Fruit fly (Drosophila melanogaster) whole organism, embryonic: ENCODE data around the gene p24-1.

Experiments used
- Atf3 ChIP-seq: fragments of 200-800 bp; sonication (Bioruptor generic); optimal IDR thresholded peaks from 3 replicates; lab custom pipeline; 2016; ENCODE audit warnings: missing biosample characterization, missing genetic modification characterization
- Blimp-1 ChIP-seq: fragments of 200-800 bp; sonication (Bioruptor generic); optimal IDR thresholded peaks from 3 replicates; lab custom pipeline; 2018; ENCODE audit warnings: missing biosample characterization, missing genetic modification characterization, mild to moderate bottlenecking, moderate library complexity, missing genetic modification reagents
- CG10431 ChIP-seq: fragments of 200-800 bp; sonication (Bioruptor generic); optimal IDR thresholded peaks from 3 replicates; lab custom pipeline; 2018; ENCODE audit warnings: missing biosample characterization, mild to moderate bottlenecking, missing genetic modification characterization
- CG11398 ChIP-seq: fragments of 200-800 bp; sonication (Bioruptor generic); optimal IDR thresholded peaks from 2 replicates; lab custom pipeline; 2016; ENCODE audit warnings: missing biosample characterization, missing genetic modification characterization
- CG1233 ChIP-seq: fragments of 200-800 bp; sonication (Bioruptor generic); optimal IDR thresholded peaks from 4 replicates; lab custom pipeline; 2018; ENCODE audit warnings: missing biosample characterization, mild to moderate bottlenecking, missing genetic modification characterization
- CG15479 ChIP-seq: fragments of 200-800 bp; sonication (Bioruptor generic); optimal IDR thresholded peaks from 3 replicates; lab custom pipeline; 2019; ENCODE audit warnings: missing biosample characterization, mild to moderate bottlenecking, missing genetic modification characterization, moderate library complexity
- CG16863 ChIP-seq: fragments of 200-800 bp; sonication (Bioruptor generic); optimal IDR thresholded peaks from 3 replicates; lab custom pipeline; 2016; ENCODE audit warnings: missing biosample characterization, missing genetic modification characterization
- CG17829 ChIP-seq: fragments of 200-800 bp; optimal IDR thresholded peaks from 2 replicates; lab custom pipeline; 2019; ENCODE audit warnings: missing biosample characterization, mild to moderate bottlenecking, missing genetic modification characterization, moderate library complexity
- CG17912 ChIP-seq: fragments of 200-800 bp; sonication (Bioruptor generic); optimal IDR thresholded peaks from 2 replicates; lab custom pipeline; 2018; ENCODE audit warnings: missing biosample characterization, mild to moderate bottlenecking, missing genetic modification characterization
- CG2116 ChIP-seq: fragments of 200-800 bp; sonication (Bioruptor generic); optimal IDR thresholded peaks from 3 replicates; lab custom pipeline; 2018; ENCODE audit warnings: missing biosample characterization, mild to moderate bottlenecking, missing genetic modification characterization
- CG2202 ChIP-seq: fragments of 200-800 bp; sonication (Bioruptor generic); optimal IDR thresholded peaks from 2 replicates; lab custom pipeline; 2018; ENCODE audit warnings: missing biosample characterization, mild to moderate bottlenecking, missing genetic modification characterization
- CG4360 ChIP-seq: fragments of 200-800 bp; sonication (Bioruptor generic); IDR thresholded peaks from 2 replicates; pipeline ENCODE4 v1.3.6; 2022; ENCODE audit warnings: missing biosample characterization, missing genetic modification characterization
- CG43689 ChIP-seq: fragments of 200-800 bp; sonication (Bioruptor generic); IDR thresholded peaks from 2 replicates; pipeline ENCODE4 v1.3.6; 2022; ENCODE audit warnings: missing biosample characterization, missing genetic modification characterization
- CG6175 ChIP-seq: fragments of 200-800 bp; sonication (Bioruptor generic); IDR thresholded peaks from 3 replicates; pipeline ENCODE4 v1.3.6; 2022; ENCODE audit warnings: missing biosample characterization, missing genetic modification characterization
- CG7372 ChIP-seq: fragments of 200-800 bp; sonication (Bioruptor generic); IDR thresholded peaks from 2 replicates; pipeline ENCODE4 v1.3.6; 2022; ENCODE audit warnings: missing biosample characterization, missing genetic modification characterization
- CG9797 ChIP-seq: fragments of 200-800 bp; sonication (Bioruptor generic); optimal IDR thresholded peaks from 3 replicates; lab custom pipeline; 2018; ENCODE audit warnings: missing biosample characterization, mild to moderate bottlenecking, missing genetic modification characterization
- CG9876 ChIP-seq: fragments of 200-800 bp; sonication (Bioruptor generic); optimal IDR thresholded peaks from 2 replicates; lab custom pipeline; 2016; ENCODE audit warnings: missing biosample characterization, missing genetic modification characterization
- Dfd ChIP-seq, 2 experiments: fragments of >200 bp; optimal IDR thresholded peaks; 2 replicates each; lab custom pipeline; 2017; ENCODE audit warnings: missing biosample characterization in 2 of 2, missing genetic modification characterization in 2 of 2
- Fer1 ChIP-seq: fragments of 200-800 bp; sonication (Bioruptor generic); optimal IDR thresholded peaks from 2 replicates; lab custom pipeline; 2017; ENCODE audit warnings: missing biosample characterization, mild to moderate bottlenecking, missing genetic modification characterization
- Lpt ChIP-seq: fragments of >200 bp; optimal IDR thresholded peaks from 2 replicates; lab custom pipeline; 2018; ENCODE audit warnings: missing biosample characterization, missing genetic modification characterization
- Nf-YB ChIP-seq: fragments of 200-800 bp; sonication (Bioruptor generic); optimal IDR thresholded peaks from 3 replicates; lab custom pipeline; 2019; ENCODE audit warnings: missing biosample characterization, mild to moderate bottlenecking, missing genetic modification characterization, moderate library complexity
- Pdp1 ChIP-seq, 2 experiments: fragments of 200-800 bp; sonication (Bioruptor generic); optimal IDR thresholded peaks; 3 replicates each; lab custom pipeline; 2016; ENCODE audit warnings: missing biosample characterization in 2 of 2, missing genetic modification characterization in 2 of 2, mild to moderate bottlenecking in 1 of 2, moderate library complexity in 1 of 2
- Sin3A ChIP-seq: fragments of >200 bp; optimal IDR thresholded peaks from 2 replicates; lab custom pipeline; 2018
- Sry-δ ChIP-seq: fragments of 200-800 bp; sonication (Bioruptor generic); optimal IDR thresholded peaks from 2 replicates; lab custom pipeline; 2016; ENCODE audit warnings: missing biosample characterization, missing genetic modification characterization
- Vsx1 ChIP-seq: fragments of 200-800 bp; sonication (Bioruptor generic); optimal IDR thresholded peaks from 2 replicates; lab custom pipeline; 2017; ENCODE audit warnings: missing biosample characterization, mild to moderate bottlenecking, missing genetic modification characterization, missing genetic modification reagents
- Xbp1 ChIP-seq: fragments of 200-800 bp; sonication (Bioruptor generic); optimal IDR thresholded peaks from 3 replicates; lab custom pipeline; 2016; ENCODE audit warnings: missing biosample characterization, mild to moderate bottlenecking, missing genetic modification characterization
- Xrp1 ChIP-seq: fragments of 200-800 bp; sonication (Bioruptor generic); IDR thresholded peaks from 2 replicates; pipeline ENCODE4 v1.3.6; 2022; ENCODE audit warnings: missing biosample characterization, missing genetic modification characterization
- al ChIP-seq: fragments of 200-800 bp; sonication (Bioruptor generic); IDR thresholded peaks from 2 replicates; pipeline ENCODE4 v1.3.6; 2022; ENCODE audit warnings: missing biosample characterization, missing genetic modification characterization
- ap ChIP-seq: fragments of 200-800 bp; sonication (Bioruptor generic); IDR thresholded peaks from 2 replicates; pipeline ENCODE4 v1.3.6; 2022; ENCODE audit warnings: missing biosample characterization, missing genetic modification characterization
- az2 ChIP-seq: fragments of 200-800 bp; sonication (Bioruptor generic); optimal IDR thresholded peaks from 3 replicates; lab custom pipeline; 2016; ENCODE audit warnings: missing biosample characterization, missing genetic modification characterization
- ci ChIP-seq: fragments of 200-800 bp; sonication (Bioruptor generic); IDR thresholded peaks from 3 replicates; pipeline ENCODE4 v1.3.6; 2022; ENCODE audit warnings: missing biosample characterization, missing genetic modification characterization
- crol ChIP-seq: fragments of 200-800 bp; sonication (Bioruptor generic); IDR thresholded peaks from 2 replicates; pipeline ENCODE4 v1.3.6; 2022; ENCODE audit warnings: missing biosample characterization, missing genetic modification characterization
- cwo ChIP-seq: fragments of 200-800 bp; sonication (Bioruptor generic); optimal IDR thresholded peaks from 3 replicates; lab custom pipeline; 2017; ENCODE audit warnings: missing biosample characterization, missing genetic modification characterization, mild to moderate bottlenecking, moderate library complexity, missing genetic modification reagents
- dati ChIP-seq: fragments of 200-800 bp; sonication (Bioruptor generic); IDR thresholded peaks from 2 replicates; pipeline ENCODE4 v1.3.6; 2022; ENCODE audit warnings: missing biosample characterization, missing genetic modification characterization
- eve ChIP-seq, 2 experiments: fragments of >200 bp; optimal IDR thresholded peaks; 2 replicates each; lab custom pipeline; 2017; ENCODE audit warnings: missing biosample characterization in 2 of 2, missing genetic modification characterization in 2 of 2
- eyg ChIP-seq: fragments of 200-800 bp; sonication (Bioruptor generic); optimal IDR thresholded peaks from 3 replicates; lab custom pipeline; 2016; ENCODE audit warnings: missing biosample characterization, missing genetic modification characterization
- gce ChIP-seq: fragments of 200-800 bp; sonication (Bioruptor generic); IDR thresholded peaks from 3 replicates; pipeline ENCODE4 v1.3.6; 2022; ENCODE audit warnings: missing biosample characterization, missing genetic modification characterization
- gfzf ChIP-seq: fragments of 200-800 bp; sonication (Bioruptor generic); optimal IDR thresholded peaks from 2 replicates; lab custom pipeline; 2016; ENCODE audit warnings: missing biosample characterization, mild to moderate bottlenecking, missing genetic modification characterization, moderate library complexity
- h ChIP-seq: fragments of >200 bp; optimal IDR thresholded peaks from 2 replicates; lab custom pipeline; 2017
- knrl ChIP-seq: fragments of 200-800 bp; sonication (Bioruptor generic); IDR thresholded peaks from 3 replicates; pipeline ENCODE4 v1.3.6; 2022; ENCODE audit warnings: missing biosample characterization, missing genetic modification characterization; ENCODE audit not compliant: partially characterized antibody
- lola ChIP-seq, 3 experiments: fragments of >200 bp in 2 of 3; fragments of 200-800 bp in 1 of 3; sonication (Bioruptor generic) in 1 of 3; optimal IDR thresholded peaks; 2 replicates each; lab custom pipeline; 2017 to 2019; ENCODE audit warnings: missing biosample characterization in 3 of 3, missing genetic modification characterization in 3 of 3, mild to moderate bottlenecking in 1 of 3, moderate library complexity in 1 of 3
- nerfin-2 ChIP-seq: fragments of 200-800 bp; sonication (Bioruptor generic); IDR thresholded peaks from 2 replicates; pipeline ENCODE4 v1.3.6; 2022; ENCODE audit warnings: missing biosample characterization, missing genetic modification characterization; ENCODE audit not compliant: partially characterized antibody
- pita ChIP-seq: fragments of 200-800 bp; sonication (Bioruptor generic); optimal IDR thresholded peaks from 2 replicates; lab custom pipeline; 2017; ENCODE audit warnings: missing biosample characterization, mild to moderate bottlenecking, missing genetic modification characterization
- pros ChIP-seq: fragments of 200-800 bp; sonication (Bioruptor generic); optimal IDR thresholded peaks from 3 replicates; lab custom pipeline; 2019; ENCODE audit warnings: missing biosample characterization, mild to moderate bottlenecking, missing genetic modification characterization, moderate library complexity
- pzg ChIP-seq: fragments of 200-800 bp; sonication (Bioruptor generic); optimal IDR thresholded peaks from 3 replicates; lab custom pipeline; 2018; ENCODE audit warnings: missing biosample characterization, mild to moderate bottlenecking, missing genetic modification characterization, moderate library complexity
- ro ChIP-seq: fragments of 200-800 bp; sonication (Bioruptor generic); IDR thresholded peaks from 2 replicates; pipeline ENCODE4 v1.3.6; 2022; ENCODE audit warnings: missing biosample characterization, missing genetic modification characterization
- so ChIP-seq: fragments of 200-800 bp; sonication (Bioruptor generic); IDR thresholded peaks from 3 replicates; pipeline ENCODE4 v1.3.6; 2022; ENCODE audit warnings: missing biosample characterization, missing genetic modification characterization
- sug ChIP-seq: fragments of 200-800 bp; optimal IDR thresholded peaks from 2 replicates; lab custom pipeline; 2019; ENCODE audit warnings: missing biosample characterization, mild to moderate bottlenecking, missing genetic modification characterization, moderate library complexity
- vvl ChIP-seq: fragments of 200-800 bp; sonication (Bioruptor generic); IDR thresholded peaks from 2 replicates; pipeline ENCODE4 v1.3.6; 2022; ENCODE audit warnings: missing biosample characterization, missing genetic modification characterization
- wor ChIP-seq: fragments of 200-800 bp; sonication (Bioruptor generic); IDR thresholded peaks from 2 replicates; pipeline ENCODE4 v1.3.6; 2022; ENCODE audit warnings: missing biosample characterization, missing genetic modification characterization
- yki ChIP-seq: fragments of >200 bp; optimal IDR thresholded peaks from 3 replicates; lab custom pipeline; 2018
- zen ChIP-seq: fragments of 200-800 bp; sonication (Bioruptor generic); optimal IDR thresholded peaks from 3 replicates; lab custom pipeline; 2018; ENCODE audit warnings: missing biosample characterization, mild to moderate bottlenecking, missing genetic modification characterization, moderate library complexity

p24-1 gene

dm6 chrX:11816434-11816948 lies 35.8 kb downstream of the p24-1 start, which contains the start of the genes CG1578 and rudhira (continued):
- TF ChIP-seq ro (GFP tag; lab: Robert Waterston, UW): no peak
- TF ChIP-seq Vsx1: no peak
- TF ChIP-seq pzg (GFP tag; lab: Kevin White, UChicago): peak; percentile 48
- TF ChIP-seq Pdp1 (GFP tag; optimal IDR thresholded peaks at IDR 0.05; lab: Kevin White, UChicago): no peak
- peak; percentile 8; the same call in 1 of the 2 replicates for TF ChIP-seq vvl (GFP tag; lab: Robert Waterston, UW)
- TF ChIP-seq ap: no peak
- no peak for TF ChIP-seq CG6175 (GFP tag; lab: Robert Waterston, UW)
- TF ChIP-seq sug (tag; lab: Kevin White, UChicago): no peak
- TF ChIP-seq CG11398 (GFP tag; lab: Kevin White, UChicago): no peak
- TF ChIP-seq CG15479 (GFP tag; lab: Kevin White, UChicago): no peak
- TF ChIP-seq eyg (GFP tag; lab: Kevin White, UChicago): no peak
- TF ChIP-seq cwo (GFP tag; lab: Kevin White, UChicago): no peak
- 0 out of 3 replicates have a peak, but pooled peaks have one; percentile 12 for TF ChIP-seq ci (GFP tag; lab: Robert Waterston, UW)
- TF ChIP-seq al (GFP tag; lab: Robert Waterston, UW): no peak
- TF ChIP-seq CG16863 (GFP tag; lab: Kevin White, UChicago): no peak
- no peak for TF ChIP-seq h (lab: Kevin White, UChicago)
- TF ChIP-seq CG17829: no peak
- no peak for TF ChIP-seq yki (lab: Kevin White, UChicago)
- TF ChIP-seq CG43689 (GFP tag; lab: Robert Waterston, UW): no peak
- TF ChIP-seq Dfd (GFP tag; optimal IDR thresholded peaks at IDR 0.05; lab: Kevin White, UChicago): no peak
- no peak for TF ChIP-seq dati (GFP tag; lab: Robert Waterston, UW)
- no peak for TF ChIP-seq Fer1 (GFP tag; lab: Kevin White, UChicago)
- no peak for TF ChIP-seq CG4360 (GFP tag; lab: Robert Waterston, UW)
- TF ChIP-seq CG9797: peak; percentile 82
- no peak for TF ChIP-seq Lpt (GFP tag; lab: Kevin White, UChicago)
- TF ChIP-seq CG10431: no peak
- no peak for TF ChIP-seq CG7372 (GFP tag; lab: Robert Waterston, UW)
- no peak for TF ChIP-seq crol (GFP tag; lab: Robert Waterston, UW)
- TF ChIP-seq knrl: no peak
- peak in 1 of 3 experiments; percentile 9 for TF ChIP-seq lola (GFP tag; optimal IDR thresholded peaks at IDR 0.05; lab: Kevin White, UChicago)
- no peak for TF ChIP-seq so (GFP tag; lab: Robert Waterston, UW)
- no peak for TF ChIP-seq Sry-δ (GFP tag; lab: Kevin White, UChicago)
- TF ChIP-seq Atf3 (GFP tag; lab: Kevin White, UChicago): no peak
- no peak for TF ChIP-seq wor (GFP tag; lab: Robert Waterston, UW)
- TF ChIP-seq CG1233: no peak
- TF ChIP-seq Xrp1: no peak
- TF ChIP-seq zen (tag; lab: Kevin White, UChicago): peak; percentile 44
- TF ChIP-seq pros (GFP tag; lab: Kevin White, UChicago): no peak
- no peak for TF ChIP-seq Blimp-1 (GFP tag; lab: Kevin White, UChicago)
- no peak for TF ChIP-seq az2 (GFP tag; lab: Kevin White, UChicago)
- TF ChIP-seq gce: no peak
- TF ChIP-seq nerfin-2 (GFP tag; lab: Robert Waterston, UW): no peak
- TF ChIP-seq pita (GFP tag; lab: Kevin White, UChicago): no peak
- peak; percentile 73 for TF ChIP-seq gfzf (GFP tag; lab: Kevin White, UChicago)
- TF ChIP-seq CG2202 (tag; lab: Kevin White, UChicago): no peak
- TF ChIP-seq Sin3A (lab: Kevin White, UChicago): peak; percentile 39
- TF ChIP-seq eve (GFP tag; optimal IDR thresholded peaks at IDR 0.05; lab: Kevin White, UChicago): peak in 1 of 2 experiments; percentile 33
- TF ChIP-seq CG17912 (GFP tag; lab: Kevin White, UChicago): no peak
- peak; percentile 20 for TF ChIP-seq Xbp1 (GFP tag; lab: Kevin White, UChicago)
- TF ChIP-seq Nf-YB: no peak
- peak; percentile 35 for TF ChIP-seq CG2116
- no peak for TF ChIP-seq CG9876 (GFP tag; lab: Kevin White, UChicago)
